Worm (Caenorhabditis elegans) whole organism, late embryonic: ENCODE results near the gene Y6G8.2.

Experiments used
- eyg-1 ChIP-seq: sonication (generic microtip); optimal IDR thresholded peaks from 2 replicates; lab custom pipeline; 2016; ENCODE audit warnings: missing genotype, missing genetic modification characterization, missing compliant biosample characterization
- mec-3 ChIP-seq: sonication (generic microtip); optimal IDR thresholded peaks from 2 replicates; lab custom pipeline; 2016; ENCODE audit warnings: borderline replicate concordance, missing genetic modification characterization, missing compliant biosample characterization

DNA sequence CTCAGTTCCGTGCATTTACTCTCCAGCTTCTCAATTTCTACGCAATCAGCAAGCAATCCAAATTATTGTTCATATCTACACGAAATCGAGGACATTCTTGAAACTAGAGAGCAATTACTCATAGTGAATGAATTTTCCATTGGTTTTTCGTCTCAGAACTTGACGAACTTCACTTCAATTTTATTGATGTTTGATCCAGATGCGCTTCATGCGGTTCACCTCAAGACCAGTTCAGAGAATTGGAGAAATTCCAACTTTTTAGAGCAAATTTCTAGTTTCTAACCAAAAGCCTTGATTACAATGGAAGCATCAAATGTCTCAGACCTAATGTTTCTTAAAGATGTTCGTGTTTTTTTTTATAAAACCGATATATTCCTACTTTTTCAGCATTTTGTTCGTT is 21.5 kb upstream of the Y6G8.2 start, which contains the start of gene Y6G8.8:
- no peak for TF ChIP-seq mec-3 (tag; lab: Kevin White, UChicago)
- TF ChIP-seq eyg-1: no peak
